Worm (Caenorhabditis elegans) whole organism, late embryonic: ENCODE measurements around the gene elb-1.

Experiments used
- ceh-14 ChIP-seq: sonication (generic microtip); optimal IDR thresholded peaks from 2 replicates; lab custom pipeline; 2016; ENCODE audit warnings: missing genotype, missing genetic modification characterization, missing compliant biosample characterization
- ceh-6 ChIP-seq: fragments of 200-800 bp; sonication (Bioruptor generic); optimal IDR thresholded peaks from 2 replicates; lab custom pipeline; 2018; ENCODE audit warnings: mild to moderate bottlenecking, missing genetic modification characterization, missing compliant biosample characterization
- tbx-7 ChIP-seq: sonication (generic microtip); optimal IDR thresholded peaks from 2 replicates; lab custom pipeline; 2016; ENCODE audit warnings: missing genotype, missing genetic modification characterization, missing compliant biosample characterization
- unc-86 ChIP-seq: sonication (generic microtip); optimal IDR thresholded peaks from 2 replicates; lab custom pipeline; 2016; ENCODE audit warnings: missing genetic modification characterization, missing compliant biosample characterization

DNA sequence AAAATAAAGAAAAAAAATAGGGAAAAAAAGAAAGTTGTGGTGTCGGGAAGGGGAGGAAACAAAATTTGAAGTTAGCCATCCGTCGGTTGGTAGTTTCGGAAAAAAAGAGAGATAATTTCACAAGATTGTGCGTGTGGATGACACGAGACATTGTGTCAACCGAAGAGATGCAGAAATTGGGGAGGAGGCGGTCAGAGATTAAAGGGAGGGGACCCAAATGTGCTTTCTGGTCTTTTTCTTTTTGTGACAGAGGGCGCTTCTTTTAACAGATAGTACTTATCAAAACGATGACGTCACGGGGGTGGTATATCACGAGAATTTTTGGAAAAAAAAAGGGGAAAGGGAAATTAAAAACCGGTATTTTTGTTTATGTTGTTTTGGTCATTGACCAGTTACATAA lies 19.2 kb upstream of the elb-1 start:
- TF ChIP-seq tbx-7 (tag; lab: Kevin White, UChicago) (no peak), ceh-14 (no peak), unc-86 (no peak), ceh-6 (no peak)
